Worm (Caenorhabditis elegans): ENCODE data around the gene ucr-2.3.

ucr-2.3 gene

DNA sequence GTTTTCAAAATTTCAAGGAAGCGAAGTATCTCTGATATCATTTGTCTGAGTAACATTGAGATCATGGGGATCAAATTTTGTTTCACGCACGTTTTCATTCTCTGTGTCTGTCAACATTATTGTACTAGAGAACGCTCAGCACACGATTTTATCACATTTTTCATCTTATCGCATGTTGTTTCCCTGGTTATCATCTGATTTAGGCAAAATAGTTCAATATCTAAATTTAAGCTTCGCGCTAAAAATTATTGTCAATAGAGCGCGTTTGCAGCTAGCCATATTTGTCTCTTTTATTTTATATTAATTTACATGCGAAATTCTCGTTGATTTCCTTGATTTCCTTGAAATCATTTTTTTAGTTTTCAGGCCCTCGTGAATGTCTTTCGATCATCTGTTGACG lies 34.2 kb upstream of the ucr-2.3 start, which contains the start of gene K02F3.2 (continued):
- TF ChIP-seq elt-3 (tag; optimal IDR thresholded peaks at IDR 0.05) (no peak), nhr-77 (tag; optimal IDR thresholded peaks at IDR 0.05) (no peak), dmd-4 (tag; optimal IDR thresholded peaks at IDR 0.05) (no peak), ama-1 (optimal IDR thresholded peaks at IDR 0.05) (no peak), unc-39 (tag; optimal IDR thresholded peaks at IDR 0.05) (no peak), snpc-4 (tag; optimal IDR thresholded peaks at IDR 0.05) (no peak), C34F6.9 (tag; optimal IDR thresholded peaks at IDR 0.05) (peak; percentile 50), egl-27 (tag; optimal IDR thresholded peaks at IDR 0.05) (no peak), ztf-1 (GFP tag; conservative IDR thresholded peaks at IDR 0.05) (no peak), mbf-1 (tag; optimal IDR thresholded peaks at IDR 0.05) (no peak), zag-1 (tag; optimal IDR thresholded peaks at IDR 0.05) (no peak), Y55F3AM.14 (GFP tag; optimal IDR thresholded peaks at IDR 0.05) (no peak), peb-1 (tag; optimal IDR thresholded peaks at IDR 0.05) (no peak), nhr-10 (tag; optimal IDR thresholded peaks at IDR 0.05) (no peak), nhr-6 (tag; optimal IDR thresholded peaks at IDR 0.05) (no peak)

DNA sequence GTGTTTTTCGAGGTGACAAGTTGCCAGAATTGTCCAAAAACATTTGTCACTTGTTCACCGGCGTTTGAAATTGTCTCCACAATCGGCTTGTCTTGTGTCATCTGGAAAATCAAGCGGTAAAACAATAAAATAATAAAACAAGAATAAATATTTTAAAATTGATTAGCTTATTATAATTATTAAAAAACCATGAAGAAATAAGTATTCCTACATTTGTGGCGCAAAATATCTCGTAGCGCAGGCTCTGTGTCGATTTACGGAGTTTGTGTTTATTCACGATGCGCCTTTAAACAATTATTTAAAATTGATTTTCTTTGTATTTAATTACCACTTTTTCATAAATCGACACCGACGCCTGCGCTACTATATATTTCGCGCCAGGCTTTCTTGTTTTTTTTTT lies 27.4 kb upstream of the ucr-2.3 start, which contains the start of gene moma-1:
Gene moma-1 (minus strand): TSS at position 101 of the 400 bp plus-strand sequence.
- TF ChIP-seq fos-1 (tag; optimal IDR thresholded peaks at IDR 0.05): no peak
- TF ChIP-seq elt-1 (tag; optimal IDR thresholded peaks at IDR 0.05): no peak
- no peak for TF ChIP-seq nhr-11 (tag; optimal IDR thresholded peaks at IDR 0.05)
- TF ChIP-seq R02D3.7 (tag; optimal IDR thresholded peaks at IDR 0.05): no peak
- no peak for TF ChIP-seq unc-39 (tag; optimal IDR thresholded peaks at IDR 0.05)
- TF ChIP-seq ceh-16 (tag; optimal IDR thresholded peaks at IDR 0.05): no peak
- no peak for TF ChIP-seq mbf-1 (tag; optimal IDR thresholded peaks at IDR 0.05)
- TF ChIP-seq ama-1 (optimal IDR thresholded peaks at IDR 0.05): no peak
- TF ChIP-seq nhr-10 (tag; optimal IDR thresholded peaks at IDR 0.05): no peak
- TF ChIP-seq crh-2 (tag; optimal IDR thresholded peaks at IDR 0.05): no peak
- TF ChIP-seq nhr-129 (tag; optimal IDR thresholded peaks at IDR 0.05): no peak
- no peak for TF ChIP-seq sem-4 (tag; optimal IDR thresholded peaks at IDR 0.05)
- no peak for TF ChIP-seq C34F6.9 (tag; optimal IDR thresholded peaks at IDR 0.05)
- TF ChIP-seq lin-39 (tag; optimal IDR thresholded peaks at IDR 0.05): no peak
- no peak for TF ChIP-seq skn-1 (tag; optimal IDR thresholded peaks at IDR 0.05)

DNA sequence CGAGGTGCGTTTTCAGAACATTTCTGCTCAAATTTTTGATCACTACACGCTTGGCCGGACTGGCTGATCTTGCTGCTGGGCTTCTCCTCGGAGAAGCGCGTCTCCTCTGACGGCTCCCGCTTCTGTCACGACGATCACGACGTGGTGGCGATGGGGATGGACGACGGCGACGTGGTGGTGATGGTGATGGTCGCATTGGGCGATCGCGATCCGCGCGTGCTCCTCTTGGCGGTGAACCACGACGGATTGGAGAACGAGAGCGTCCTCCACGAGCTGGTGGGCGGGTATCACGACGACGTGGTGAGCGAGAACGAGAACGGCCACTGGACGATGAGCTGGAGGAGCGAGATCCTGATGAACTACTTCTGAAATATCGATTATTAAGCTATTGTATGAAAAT lies 26.2 kb upstream of the ucr-2.3 start:
- TF ChIP-seq ama-1 (optimal IDR thresholded peaks at IDR 0.05) (no peak), nhr-77 (tag; optimal IDR thresholded peaks at IDR 0.05) (no peak), ztf-4 (tag; optimal IDR thresholded peaks at IDR 0.05) (no peak), mbf-1 (tag; optimal IDR thresholded peaks at IDR 0.05) (no peak), R02D3.7 (tag; optimal IDR thresholded peaks at IDR 0.05) (no peak), lin-13 (GFP tag; optimal IDR thresholded peaks at IDR 0.05) (no peak), crh-2 (tag; optimal IDR thresholded peaks at IDR 0.05) (no peak), ceh-82 (tag; optimal IDR thresholded peaks at IDR 0.05) (no peak), alr-1 (tag; optimal IDR thresholded peaks at IDR 0.05) (no peak), snpc-4 (tag; optimal IDR thresholded peaks at IDR 0.05) (no peak), Y55F3AM.14 (GFP tag; optimal IDR thresholded peaks at IDR 0.05) (no peak), nhr-25 (tag; optimal IDR thresholded peaks at IDR 0.05) (no peak), blmp-1 (tag; optimal IDR thresholded peaks at IDR 0.05; ENCODE audit: insufficient read depth) (no peak), unc-55 (GFP tag; optimal IDR thresholded peaks at IDR 0.05) (no peak), ZK546.5 (tag; optimal IDR thresholded peaks at IDR 0.05) (no peak), ztf-1 (GFP tag; conservative IDR thresholded peaks at IDR 0.05) (no peak), peb-1 (tag; optimal IDR thresholded peaks at IDR 0.05) (no peak)

DNA sequence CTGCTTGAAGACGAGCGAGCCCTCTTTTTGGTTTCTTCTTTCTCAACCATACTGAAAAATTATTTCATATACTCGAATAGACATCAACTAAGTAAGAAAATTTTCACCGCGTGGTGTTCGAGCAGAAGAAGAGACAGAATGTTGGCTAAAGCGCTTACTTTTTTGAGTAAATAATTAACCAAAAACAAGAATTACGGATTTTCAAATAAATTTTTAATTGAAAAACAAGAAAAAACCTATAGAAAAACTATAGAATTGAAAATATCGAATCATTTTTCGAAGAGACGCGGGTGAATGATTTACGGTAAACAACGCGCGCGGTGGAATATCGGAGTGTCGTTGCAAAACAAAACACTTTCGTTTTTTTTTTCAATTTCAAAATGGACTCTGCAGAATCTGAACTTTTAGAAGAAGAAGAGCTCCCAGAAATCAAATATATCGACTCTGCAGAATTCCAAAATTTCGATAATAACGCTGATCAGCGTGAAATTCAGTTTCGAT lies 25.8 kb upstream of the ucr-2.3 start, which contains the start of the genes rnp-5 and tag-51:
Gene rnp-5 (minus strand): TSS at position 51 of the 501 bp plus-strand sequence.
Gene tag-51 (plus strand): TSS at position 363 of the 501 bp plus-strand sequence.
- TF ChIP-seq dmd-4 (tag; optimal IDR thresholded peaks at IDR 0.05) (no peak), sem-4 (tag; optimal IDR thresholded peaks at IDR 0.05) (no peak), lsy-2 (tag; optimal IDR thresholded peaks at IDR 0.05) (peak in 1 of 2 experiments; percentile 25), ZK546.5 (tag; optimal IDR thresholded peaks at IDR 0.05) (no peak), unc-55 (GFP tag; optimal IDR thresholded peaks at IDR 0.05) (peak; percentile 41), Y55F3AM.14 (GFP tag; optimal IDR thresholded peaks at IDR 0.05) (no peak), ztf-4 (tag; optimal IDR thresholded peaks at IDR 0.05) (no peak), unc-39 (tag; optimal IDR thresholded peaks at IDR 0.05) (no peak), F13H6.1 (tag; optimal IDR thresholded peaks at IDR 0.05) (no peak), fos-1 (tag; optimal IDR thresholded peaks at IDR 0.05) (no peak), nhr-237 (tag; optimal IDR thresholded peaks at IDR 0.05) (no peak), elt-3 (tag; optimal IDR thresholded peaks at IDR 0.05) (no peak), ceh-82 (tag; optimal IDR thresholded peaks at IDR 0.05) (no peak), nhr-6 (tag; optimal IDR thresholded peaks at IDR 0.05) (no peak), unc-62 (GFP tag; optimal IDR thresholded peaks at IDR 0.05) (no peak), ama-1 (optimal IDR thresholded peaks at IDR 0.05) (no peak), alr-1 (tag; optimal IDR thresholded peaks at IDR 0.05) (no peak), aly-2 (tag; optimal IDR thresholded peaks at IDR 0.05) (no peak), crh-2 (tag; optimal IDR thresholded peaks at IDR 0.05) (no peak), lin-39 (tag; optimal IDR thresholded peaks at IDR 0.05) (no peak), ceh-16 (tag; optimal IDR thresholded peaks at IDR 0.05) (no peak), nhr-129 (tag; optimal IDR thresholded peaks at IDR 0.05) (no peak), nhr-23 (tag; optimal IDR thresholded peaks at IDR 0.05) (no peak), snpc-4 (tag; optimal IDR thresholded peaks at IDR 0.05) (no peak), sma-9 (GFP tag; optimal IDR thresholded peaks at IDR 0.05) (no peak), sma-9 (tag; optimal IDR thresholded peaks at IDR 0.05) (no peak), blmp-1 (tag; optimal IDR thresholded peaks at IDR 0.05; ENCODE audit: insufficient read depth) (peak; percentile 37), C34F6.9 (tag; optimal IDR thresholded peaks at IDR 0.05) (peak; percentile 30), lin-13 (GFP tag; optimal IDR thresholded peaks at IDR 0.05) (no peak), nhr-25 (tag; optimal IDR thresholded peaks at IDR 0.05) (no peak), R02D3.7 (tag; optimal IDR thresholded peaks at IDR 0.05) (no peak), mab-5 (tag; optimal IDR thresholded peaks at IDR 0.05) (no peak), nhr-12 (tag; optimal IDR thresholded peaks at IDR 0.05) (no peak), nhr-11 (tag; optimal IDR thresholded peaks at IDR 0.05) (no peak), ztf-11 (tag; optimal IDR thresholded peaks at IDR 0.05) (no peak)
